Worm (Caenorhabditis elegans) whole organism, young adult: ENCODE data around the gene ZK1010.10.
A peak's percentile ranks its signal among the peaks of the same experiment; 100 is the strongest.

ENCODE experiments used
- B0035.1 ChIP-seq: sonication (generic microtip); optimal IDR thresholded peaks from 2 replicates; lab custom pipeline; 2016; ENCODE audit warnings: missing genetic modification characterization, mild to moderate bottlenecking, missing compliant biosample characterization, missing genotype, missing genetic modification reagents
- C06A6.2 ChIP-seq: fragments of 200-800 bp; sonication (Bioruptor generic); conservative IDR thresholded peaks from 2 replicates; pipeline ENCODE4 v1.3.6; 2022; ENCODE audit warnings: missing genetic modification characterization, missing compliant biosample characterization
- C17E4.6 ChIP-seq: fragments of 200-800 bp; sonication (Bioruptor generic); IDR thresholded peaks from 2 replicates; pipeline ENCODE4 v1.3.6; 2022; ENCODE audit warnings: missing genetic modification reagents, missing genetic modification characterization, missing compliant biosample characterization
- D2030.7 ChIP-seq: fragments of 200-800 bp; sonication (Bioruptor generic); IDR thresholded peaks from 2 replicates; pipeline ENCODE4 v1.3.6; 2022; ENCODE audit warnings: missing genetic modification reagents, missing genetic modification characterization, missing compliant biosample characterization
- F22D6.2 ChIP-seq: sonication (generic microtip); optimal IDR thresholded peaks from 2 replicates; lab custom pipeline; 2016; ENCODE audit warnings: mild to moderate bottlenecking, missing genetic modification characterization, missing compliant biosample characterization
- Y53F4B.3 ChIP-seq: fragments of 200-800 bp; sonication (Bioruptor generic); IDR thresholded peaks from 2 replicates; pipeline ENCODE4 v1.3.6; 2022; ENCODE audit warnings: missing genetic modification reagents, missing genetic modification characterization, missing compliant biosample characterization
- ama-1 ChIP-seq, 3 experiments: fragments of 150-350 bp in 1 of 3; sonication (generic microtip) in 2 of 3; optimal IDR thresholded peaks; 2 replicates each; lab custom pipeline; 2014 to 2018; ENCODE audit warnings: missing biosample characterization in 2 of 3, missing genetic modification characterization in 2 of 3, missing genetic modification reagents in 2 of 3
- attf-5 ChIP-seq: fragments of 200-800 bp; sonication (Bioruptor generic); optimal IDR thresholded peaks from 2 replicates; lab custom pipeline; 2018; ENCODE audit warnings: mild to moderate bottlenecking, missing genetic modification characterization, missing compliant biosample characterization
- bed-1 ChIP-seq: fragments of 200-800 bp; sonication (Bioruptor generic); IDR thresholded peaks from 2 replicates; pipeline ENCODE4 v1.3.6; 2022; ENCODE audit warnings: missing genetic modification reagents, missing genetic modification characterization, missing compliant biosample characterization
- ccch-3 ChIP-seq: fragments of 200-800 bp; sonication (Bioruptor generic); optimal IDR thresholded peaks from 2 replicates; lab custom pipeline; 2018; ENCODE audit warnings: mild to moderate bottlenecking, missing genetic modification characterization, missing compliant biosample characterization
- cebp-1 ChIP-seq, 2 experiments: fragments of 200-800 bp in 1 of 2; sonication (Bioruptor generic) in 1 of 2; sonication (generic microtip) in 1 of 2; IDR thresholded peaks in 1 of 2; optimal IDR thresholded peaks in 1 of 2; 2 replicates each; pipeline versions ENCODE4 v1.3.6 to Lab custom; 2017 to 2022; ENCODE audit warnings: missing compliant biosample characterization in 2 of 2, missing genetic modification characterization in 2 of 2, mild to moderate bottlenecking in 1 of 2, missing genetic modification reagents in 1 of 2, moderate library complexity in 1 of 2
- ceh-100 ChIP-seq: fragments of 200-800 bp; sonication (Bioruptor generic); IDR thresholded peaks from 2 replicates; pipeline ENCODE4 v1.3.6; 2022; ENCODE audit warnings: missing genetic modification reagents, missing genetic modification characterization, missing compliant biosample characterization
- ceh-27 ChIP-seq: fragments of 200-800 bp; sonication (Bioruptor generic); optimal IDR thresholded peaks from 2 replicates; lab custom pipeline; 2018; ENCODE audit warnings: mild to moderate bottlenecking, missing genetic modification characterization, moderate library complexity, missing compliant biosample characterization
- ceh-91 ChIP-seq: fragments of 200-800 bp; sonication (Bioruptor generic); IDR thresholded peaks from 2 replicates; pipeline ENCODE4 v1.3.6; 2022; ENCODE audit warnings: missing genetic modification reagents, missing genetic modification characterization, missing compliant biosample characterization
- chd-7 ChIP-seq: sonication (generic microtip); optimal IDR thresholded peaks from 2 replicates; lab custom pipeline; 2016; ENCODE audit warnings: mild to moderate bottlenecking, missing genetic modification characterization, moderate library complexity, missing compliant biosample characterization
- die-1 ChIP-seq: sonication (generic microtip); optimal IDR thresholded peaks from 2 replicates; lab custom pipeline; 2016; ENCODE audit warnings: missing genotype, mild to moderate bottlenecking, missing genetic modification characterization, missing compliant biosample characterization
- dox-1 ChIP-seq: fragments of 200-800 bp; sonication (Bioruptor generic); IDR thresholded peaks from 2 replicates; pipeline ENCODE4 v1.3.6; 2022; ENCODE audit warnings: missing genetic modification reagents, missing genetic modification characterization, missing compliant biosample characterization
- dpff-1 ChIP-seq: sonication (generic microtip); optimal IDR thresholded peaks from 2 replicates; lab custom pipeline; 2017; ENCODE audit warnings: mild to moderate bottlenecking, missing genetic modification characterization, missing compliant biosample characterization
- egrh-3 ChIP-seq: fragments of 200-800 bp; sonication (Bioruptor generic); IDR thresholded peaks from 2 replicates; pipeline ENCODE4 v1.3.6; 2022; ENCODE audit warnings: missing genetic modification reagents, missing genetic modification characterization, missing compliant biosample characterization
- hlh-26 ChIP-seq: fragments of 200-800 bp; sonication (Bioruptor generic); conservative IDR thresholded peaks from 2 replicates; pipeline ENCODE4 v1.3.6; 2022; ENCODE audit warnings: missing genetic modification reagents, missing genetic modification characterization, missing compliant biosample characterization
- hmg-1.2 ChIP-seq: fragments of 200-800 bp; sonication (Bioruptor generic); IDR thresholded peaks from 2 replicates; pipeline ENCODE4 v1.3.6; 2022; ENCODE audit warnings: missing genetic modification reagents, missing genetic modification characterization, missing compliant biosample characterization
- hrde-1 ChIP-seq: sonication (generic microtip); optimal IDR thresholded peaks from 2 replicates; lab custom pipeline; 2016; ENCODE audit warnings: missing genetic modification characterization, mild to moderate bottlenecking, missing compliant biosample characterization, moderate library complexity, missing genotype, missing genetic modification reagents, borderline replicate concordance
- hsf-1 ChIP-seq: fragments of 200-800 bp; sonication (Bioruptor generic); IDR thresholded peaks from 2 replicates; pipeline ENCODE4 v1.3.6; 2022; ENCODE audit warnings: missing genetic modification reagents, missing genetic modification characterization, missing compliant biosample characterization
- let-526 ChIP-seq: fragments of 200-800 bp; sonication (Bioruptor generic); IDR thresholded peaks from 2 replicates; pipeline ENCODE4 v1.3.6; 2022; ENCODE audit warnings: missing genetic modification reagents, missing genetic modification characterization, missing compliant biosample characterization
- lin-26 ChIP-seq: fragments of 200-800 bp; sonication (Bioruptor generic); IDR thresholded peaks from 2 replicates; pipeline ENCODE4 v1.3.6; 2022; ENCODE audit warnings: missing genetic modification reagents, missing genetic modification characterization, missing compliant biosample characterization
- lin-40 ChIP-seq: sonication (generic microtip); optimal IDR thresholded peaks from 2 replicates; lab custom pipeline; 2016; ENCODE audit warnings: missing genetic modification characterization, mild to moderate bottlenecking, missing compliant biosample characterization, missing genotype, missing genetic modification reagents
- lin-54 ChIP-seq: fragments of 200-800 bp; sonication (Bioruptor generic); optimal IDR thresholded peaks from 2 replicates; lab custom pipeline; 2018; ENCODE audit warnings: mild to moderate bottlenecking, missing genetic modification characterization, missing compliant biosample characterization
- lsl-1 ChIP-seq: fragments of 200-800 bp; sonication (Bioruptor generic); optimal IDR thresholded peaks from 2 replicates; lab custom pipeline; 2018; ENCODE audit warnings: mild to moderate bottlenecking, missing genetic modification characterization, moderate library complexity, missing compliant biosample characterization
- lsy-27 ChIP-seq: sonication (generic microtip); optimal IDR thresholded peaks from 2 replicates; lab custom pipeline; 2017; ENCODE audit warnings: missing genetic modification characterization, mild to moderate bottlenecking, missing compliant biosample characterization, antibody characterized with exemption, missing genotype, borderline replicate concordance; ENCODE audit not compliant: insufficient read depth
- madf-3 ChIP-seq: fragments of 200-800 bp; sonication (Bioruptor generic); IDR thresholded peaks from 2 replicates; pipeline ENCODE4 v1.3.6; 2022; ENCODE audit warnings: missing genetic modification reagents, missing genetic modification characterization, missing compliant biosample characterization
- mcd-1 ChIP-seq: fragments of 200-800 bp; sonication (Bioruptor generic); IDR thresholded peaks from 2 replicates; pipeline ENCODE4 v1.3.6; 2022; ENCODE audit warnings: missing genetic modification reagents, missing genetic modification characterization, missing compliant biosample characterization
- nfya-1 ChIP-seq: sonication (generic microtip); optimal IDR thresholded peaks from 2 replicates; lab custom pipeline; 2017; ENCODE audit warnings: antibody characterized with exemption, missing compliant biosample characterization, missing genetic modification characterization, borderline replicate concordance; ENCODE audit not compliant: insufficient read depth
- nhr-80 ChIP-seq: sonication (generic microtip); optimal IDR thresholded peaks from 2 replicates; lab custom pipeline; 2016; ENCODE audit warnings: missing genetic modification characterization, missing compliant biosample characterization
- pha-4 ChIP-seq: fragments of 150-350 bp; sonication (generic microtip); optimal IDR thresholded peaks from 2 replicates; lab custom pipeline; 2014; ENCODE audit warnings: missing biosample characterization, missing genetic modification reagents, missing genetic modification characterization
- repo-1 ChIP-seq: sonication (generic microtip); optimal IDR thresholded peaks from 2 replicates; lab custom pipeline; 2017; ENCODE audit warnings: mild to moderate bottlenecking, missing genetic modification characterization, missing compliant biosample characterization
- snpc-1.1 ChIP-seq: sonication (generic microtip); optimal IDR thresholded peaks from 2 replicates; lab custom pipeline; 2017; ENCODE audit warnings: missing genetic modification characterization, mild to moderate bottlenecking, missing compliant biosample characterization, antibody characterized with exemption, moderate library complexity, missing genotype, missing genetic modification reagents; ENCODE audit not compliant: insufficient read depth
- tbp1 ChIP-seq: fragments of 200-800 bp; sonication (Bioruptor generic); optimal IDR thresholded peaks from 2 replicates; lab custom pipeline; 2018; ENCODE audit warnings: mild to moderate bottlenecking, missing genetic modification characterization, missing compliant biosample characterization
- unc-62 ChIP-seq: fragments of 150-350 bp; optimal IDR thresholded peaks from 2 replicates; lab custom pipeline; 2014; ENCODE audit warnings: missing biosample characterization, missing genetic modification reagents, missing genetic modification characterization
- xnd-1 ChIP-seq: sonication (generic microtip); optimal IDR thresholded peaks from 2 replicates; lab custom pipeline; 2016; ENCODE audit warnings: missing genotype, missing genetic modification reagents, missing genetic modification characterization, missing compliant biosample characterization
- zfh-2 ChIP-seq: fragments of 200-800 bp; sonication (Bioruptor generic); conservative IDR thresholded peaks from 2 replicates; pipeline ENCODE4 v1.3.6; 2022; ENCODE audit warnings: missing genetic modification reagents, missing genetic modification characterization, missing compliant biosample characterization
- ztf-18 ChIP-seq: sonication (generic microtip); optimal IDR thresholded peaks from 2 replicates; lab custom pipeline; 2016; ENCODE audit warnings: missing genotype, mild to moderate bottlenecking, missing genetic modification characterization, missing compliant biosample characterization
- ztf-28 ChIP-seq: fragments of 200-800 bp; sonication (Bioruptor generic); IDR thresholded peaks from 2 replicates; pipeline ENCODE4 v1.3.6; 2022; ENCODE audit warnings: missing genetic modification reagents, missing genetic modification characterization, missing compliant biosample characterization
- ztf-3 ChIP-seq: fragments of 200-800 bp; sonication (Bioruptor generic); optimal IDR thresholded peaks from 2 replicates; lab custom pipeline; 2018; ENCODE audit warnings: mild to moderate bottlenecking, missing genetic modification characterization, missing compliant biosample characterization

Gene ZK1010.10

DNA sequence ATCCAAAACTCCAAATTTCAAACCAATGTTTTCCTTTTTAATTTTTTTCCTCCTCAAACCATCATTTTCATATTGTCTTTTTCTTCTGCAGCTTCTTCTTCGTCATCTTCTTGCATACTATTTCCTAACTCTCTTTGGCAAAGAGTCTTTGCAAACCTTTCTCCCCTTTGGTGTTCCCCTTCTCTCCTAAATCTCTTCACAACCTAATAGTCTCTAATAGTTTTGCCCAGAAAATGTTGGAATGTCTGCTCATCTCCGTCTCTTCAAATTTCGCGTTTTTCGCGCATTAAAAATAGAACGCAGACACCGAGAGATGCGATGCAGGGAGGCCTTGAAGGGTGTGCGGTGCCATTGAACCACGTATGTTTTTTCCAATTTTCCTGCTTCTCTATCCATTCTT lies at the start of gene ZK1010.10:
ZK1010.10 (plus strand) TSS at position 286 of the 400 bp plus-strand sequence.
- TF ChIP-seq chd-7, result no peak
- peak; percentile 53; the same call in 1 of the 2 replicates for TF ChIP-seq let-526 (GFP tag; lab: Robert Waterston, UW)
- TF ChIP-seq hmg-1.2 (GFP tag; lab: Robert Waterston, UW), result peak; percentile 89
- TF ChIP-seq ztf-3 (GFP tag; lab: Kevin White, UChicago), result no peak
- no peak for TF ChIP-seq hlh-26 (GFP tag; lab: Robert Waterston, UW)
- TF ChIP-seq C17E4.6 (GFP tag; lab: Robert Waterston, UW), result no peak
- peak; percentile 46 for TF ChIP-seq ceh-27 (GFP tag; lab: Kevin White, UChicago)
- peak; percentile 17; the same call in 1 of the 2 replicates for TF ChIP-seq dox-1 (GFP tag; lab: Robert Waterston, UW)
- no peak for TF ChIP-seq zfh-2 (GFP tag; lab: Robert Waterston, UW)
- peak; percentile 17 for TF ChIP-seq attf-5 (GFP tag; lab: Kevin White, UChicago)
- TF ChIP-seq ccch-3, result no peak
- TF ChIP-seq egrh-3 (GFP tag; lab: Robert Waterston, UW), result no peak

DNA sequence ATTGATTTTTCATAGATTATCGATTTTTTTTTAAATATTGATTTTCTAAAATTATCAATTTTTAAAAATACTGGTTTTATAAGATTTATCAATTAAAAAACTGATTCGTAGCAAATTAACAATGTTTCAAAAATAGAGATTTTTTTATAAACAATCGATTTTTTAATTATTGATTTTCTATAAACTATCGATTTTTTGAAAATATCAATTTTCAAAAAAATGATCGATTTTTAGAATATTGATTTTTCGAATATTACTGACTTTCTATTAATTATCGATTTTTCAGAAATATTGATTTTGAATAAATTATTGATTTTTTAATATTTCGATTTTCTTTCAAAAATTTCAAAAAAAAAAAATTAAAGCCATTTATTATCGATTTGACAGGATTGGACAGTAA lies 49.6 kb upstream of the ZK1010.10 start:
- TF ChIP-seq hsf-1, result no peak
- no peak for TF ChIP-seq snpc-1.1 (tag; lab: Kevin White, UChicago)
- no peak for TF ChIP-seq lin-54
- TF ChIP-seq nfya-1 (tag; lab: Kevin White, UChicago), result no peak
- TF ChIP-seq madf-3 (GFP tag; lab: Robert Waterston, UW), result no peak
- no peak for TF ChIP-seq lsy-27 (tag; lab: Kevin White, UChicago)
- no peak for TF ChIP-seq lsl-1 (GFP tag; lab: Kevin White, UChicago)
- TF ChIP-seq repo-1 (tag; lab: Kevin White, UChicago), result no peak
- TF ChIP-seq hrde-1 (tag; lab: Kevin White, UChicago), result no peak
- TF ChIP-seq ztf-18 (tag; lab: Kevin White, UChicago), result no peak
- no peak for TF ChIP-seq die-1
- no peak for TF ChIP-seq ceh-100 (GFP tag; lab: Robert Waterston, UW)

DNA sequence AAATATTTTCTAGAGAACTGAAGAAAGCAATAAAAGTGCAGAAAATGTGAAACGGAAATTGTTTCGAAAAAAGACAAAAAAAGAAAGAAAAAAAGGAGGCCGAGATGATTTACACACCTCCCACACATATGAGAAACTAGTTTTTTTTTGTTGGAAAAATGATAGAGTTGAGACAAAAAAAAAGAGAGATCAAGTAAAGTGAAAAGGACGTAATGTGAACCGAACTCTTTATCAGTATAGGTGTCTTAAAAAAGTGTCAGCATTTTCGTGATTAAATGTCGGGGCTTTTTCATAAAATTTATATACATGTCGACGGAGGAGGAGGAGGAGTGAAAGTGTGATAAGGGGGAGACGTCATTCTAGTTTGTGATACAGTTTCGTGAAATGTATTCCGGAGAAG lies 42.9 kb upstream of the ZK1010.10 start:
- TF ChIP-seq Y53F4B.3 (GFP tag; lab: Robert Waterston, UW) (no peak), B0035.1 (tag; lab: Kevin White, UChicago) (no peak), dox-1 (GFP tag; lab: Robert Waterston, UW) (peak; percentile 29; the same call in 1 of the 2 replicates), ceh-100 (GFP tag; lab: Robert Waterston, UW) (no peak), bed-1 (GFP tag; lab: Robert Waterston, UW) (no peak), pha-4 (tag; lab: Kevin White, UChicago) (no peak), nhr-80 (tag; lab: Kevin White, UChicago) (peak; percentile 80), lin-26 (GFP tag; lab: Robert Waterston, UW) (no peak), lin-40 (tag; lab: Kevin White, UChicago) (no peak), ztf-28 (GFP tag; lab: Robert Waterston, UW) (no peak)

DNA sequence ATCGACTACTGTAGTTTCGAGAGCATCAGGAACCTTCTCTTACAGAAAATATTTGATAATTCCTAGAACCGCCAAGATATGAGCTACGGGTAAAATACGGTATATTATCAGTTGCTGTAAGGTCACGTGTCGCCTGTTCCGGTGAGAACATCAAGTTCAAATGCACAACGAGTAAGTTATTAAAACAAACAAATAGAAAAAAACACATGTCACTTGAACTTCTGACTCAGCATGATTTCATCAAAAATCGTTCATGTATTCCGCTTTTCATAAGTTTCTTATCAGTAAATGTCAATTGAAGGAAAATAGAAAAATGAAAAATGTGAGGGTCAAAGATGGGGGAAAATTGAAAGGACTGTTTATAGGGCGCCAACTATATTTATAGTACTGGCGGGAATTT lies 41.5 kb upstream of the ZK1010.10 start:
- TF ChIP-seq ceh-91 (GFP tag; lab: Robert Waterston, UW) (no peak), xnd-1 (no peak), C06A6.2 (GFP tag; lab: Robert Waterston, UW) (no peak), cebp-1 (GFP tag; IDR thresholded peaks at IDR 0.05; lab: Robert Waterston, UW) (no peak), cebp-1 (tag; optimal IDR thresholded peaks at IDR 0.05; lab: Kevin White, UChicago) (peak; percentile 25), tbp1 (no peak), unc-62 (GFP tag; lab: Kevin White, UChicago) (peak; percentile 74), hmg-1.2 (GFP tag; lab: Robert Waterston, UW) (no peak), ama-1 (optimal IDR thresholded peaks at IDR 0.05; lab: Kevin White, UChicago) (no peak), ama-1 (GFP tag; optimal IDR thresholded peaks at IDR 0.05; lab: Kevin White, UChicago) (no peak), mcd-1 (GFP tag; lab: Robert Waterston, UW) (no peak), dpff-1 (tag; lab: Kevin White, UChicago) (no peak), D2030.7 (GFP tag; lab: Robert Waterston, UW) (no peak), F22D6.2 (tag; lab: Kevin White, UChicago) (no peak), pha-4 (tag; lab: Kevin White, UChicago) (peak; percentile 54), nhr-80 (tag; lab: Kevin White, UChicago) (peak; percentile 73), lsl-1 (GFP tag; lab: Kevin White, UChicago) (no peak)
- TF ChIP-seq, all 124 proteins: peak for 4
